Fruit fly (Drosophila melanogaster): ENCODE measurements around the gene MtnD.

MtnD gene

dm6 chr3R:20534575-20534974 lies at the start of gene MtnD, which contains the start of gene MtnE:
Gene MtnD (plus strand): TSS chr3R:20534962.
Gene MtnE (minus strand): TSS chr3R:20534704.
- TF ChIP-seq pan (optimal IDR thresholded peaks at IDR 0.05) (no peak), EcR (GFP tag; optimal IDR thresholded peaks at IDR 0.05) (no peak), psq (optimal IDR thresholded peaks at IDR 0.05) (no peak), Dll (optimal IDR thresholded peaks at IDR 0.05) (no peak), usp (GFP tag; optimal IDR thresholded peaks at IDR 0.05) (no peak), CG8478 (optimal IDR thresholded peaks at IDR 0.05) (no peak)

- TF ChIP-seq psq (optimal IDR thresholded peaks at IDR 0.05): no peak
- no peak for TF ChIP-seq CG8478 (optimal IDR thresholded peaks at IDR 0.05)
- TF ChIP-seq Dll (optimal IDR thresholded peaks at IDR 0.05): no peak
- TF ChIP-seq pan (optimal IDR thresholded peaks at IDR 0.05): no peak
- no peak for TF ChIP-seq EcR (GFP tag; optimal IDR thresholded peaks at IDR 0.05)
- no peak for TF ChIP-seq usp (GFP tag; optimal IDR thresholded peaks at IDR 0.05)
These were observed 33.4 kb upstream of the MtnD start, which contains the start of gene Dic2 for dm6 chr3R:20501327-20501726. Gene Dic2 (minus strand): TSS chr3R:20501427.

dm6 chr3R:20501910-20502309 lies 32.9 kb upstream of the MtnD start, which contains the start of gene CG46441:
Gene CG46441 (minus strand): TSS chr3R:20502010.
- TF ChIP-seq EcR (GFP tag; optimal IDR thresholded peaks at IDR 0.05) (no peak), Dll (optimal IDR thresholded peaks at IDR 0.05) (no peak), psq (optimal IDR thresholded peaks at IDR 0.05) (no peak), pan (optimal IDR thresholded peaks at IDR 0.05) (no peak), CG8478 (optimal IDR thresholded peaks at IDR 0.05) (no peak), usp (GFP tag; optimal IDR thresholded peaks at IDR 0.05) (no peak)

- TF ChIP-seq Dll (optimal IDR thresholded peaks at IDR 0.05) (no peak), usp (GFP tag; optimal IDR thresholded peaks at IDR 0.05) (no peak), pan (optimal IDR thresholded peaks at IDR 0.05) (no peak), psq (optimal IDR thresholded peaks at IDR 0.05) (no peak), CG8478 (optimal IDR thresholded peaks at IDR 0.05) (no peak), EcR (GFP tag; optimal IDR thresholded peaks at IDR 0.05) (no peak)
These were observed 31.1 kb upstream of the MtnD start, which contains the start of gene MtnB for dm6 chr3R:20503646-20504045. Gene MtnB (minus strand): TSS chr3R:20503746.

- TF ChIP-seq EcR (GFP tag; optimal IDR thresholded peaks at IDR 0.05) (no peak), Dll (optimal IDR thresholded peaks at IDR 0.05) (no peak), pan (optimal IDR thresholded peaks at IDR 0.05) (no peak), usp (GFP tag; optimal IDR thresholded peaks at IDR 0.05) (no peak), psq (optimal IDR thresholded peaks at IDR 0.05) (no peak), CG8478 (optimal IDR thresholded peaks at IDR 0.05) (no peak)
These were observed 30.3 kb upstream of the MtnD start, which contains the start of gene Or92a for dm6 chr3R:20504488-20504887. Gene Or92a (plus strand): TSS chr3R:20504788.

dm6 chr3R:20509377-20509776 lies 25.4 kb upstream of the MtnD start:
- TF ChIP-seq psq (optimal IDR thresholded peaks at IDR 0.05) (no peak), CG8478 (optimal IDR thresholded peaks at IDR 0.05) (no peak), usp (GFP tag; optimal IDR thresholded peaks at IDR 0.05) (no peak), Dll (optimal IDR thresholded peaks at IDR 0.05) (no peak), EcR (GFP tag; optimal IDR thresholded peaks at IDR 0.05) (no peak), pan (optimal IDR thresholded peaks at IDR 0.05) (no peak)

dm6 chr3R:20512368-20512767 lies 22.4 kb upstream of the MtnD start, which contains the start of gene MFS9:
Gene MFS9 (minus strand): TSS chr3R:20512468.
- TF ChIP-seq usp (GFP tag; optimal IDR thresholded peaks at IDR 0.05) (no peak), CG8478 (optimal IDR thresholded peaks at IDR 0.05) (no peak), psq (optimal IDR thresholded peaks at IDR 0.05) (no peak), pan (optimal IDR thresholded peaks at IDR 0.05) (no peak)

- TF ChIP-seq psq (optimal IDR thresholded peaks at IDR 0.05) (no peak), Dll (optimal IDR thresholded peaks at IDR 0.05) (no peak), EcR (GFP tag; optimal IDR thresholded peaks at IDR 0.05) (no peak), usp (GFP tag; optimal IDR thresholded peaks at IDR 0.05) (no peak), CG8478 (optimal IDR thresholded peaks at IDR 0.05) (no peak), pan (optimal IDR thresholded peaks at IDR 0.05) (no peak)
These were observed 7.8 kb downstream of the MtnD start for dm6 chr3R:20542283-20543144.

- TF ChIP-seq psq (optimal IDR thresholded peaks at IDR 0.05): no peak
- TF ChIP-seq EcR (GFP tag; optimal IDR thresholded peaks at IDR 0.05): no peak
- TF ChIP-seq CG8478 (optimal IDR thresholded peaks at IDR 0.05): no peak
- TF ChIP-seq Dll (optimal IDR thresholded peaks at IDR 0.05): no peak
- no peak for TF ChIP-seq usp (GFP tag; optimal IDR thresholded peaks at IDR 0.05)
- TF ChIP-seq pan (optimal IDR thresholded peaks at IDR 0.05): no peak
These were observed 8.5 kb downstream of the MtnD start for dm6 chr3R:20543220-20543619.

dm6 chr3R:20543719-20544118 lies 9.0 kb downstream of the MtnD start:
- TF ChIP-seq pan (optimal IDR thresholded peaks at IDR 0.05) (no peak), usp (GFP tag; optimal IDR thresholded peaks at IDR 0.05) (no peak), Dll (optimal IDR thresholded peaks at IDR 0.05) (no peak), psq (optimal IDR thresholded peaks at IDR 0.05) (no peak), CG8478 (optimal IDR thresholded peaks at IDR 0.05) (no peak), EcR (GFP tag; optimal IDR thresholded peaks at IDR 0.05) (no peak)

- TF ChIP-seq psq (optimal IDR thresholded peaks at IDR 0.05) (no peak), pan (optimal IDR thresholded peaks at IDR 0.05) (no peak), CG8478 (optimal IDR thresholded peaks at IDR 0.05) (no peak), Dll (optimal IDR thresholded peaks at IDR 0.05) (no peak), usp (GFP tag; optimal IDR thresholded peaks at IDR 0.05) (no peak)
These were observed 10.2 kb downstream of the MtnD start for dm6 chr3R:20544952-20545351.

dm6 chr3R:20545678-20546077 lies 10.9 kb downstream of the MtnD start:
- TF ChIP-seq usp (GFP tag; optimal IDR thresholded peaks at IDR 0.05) (no peak), CG8478 (optimal IDR thresholded peaks at IDR 0.05) (no peak), EcR (GFP tag; optimal IDR thresholded peaks at IDR 0.05) (no peak), pan (optimal IDR thresholded peaks at IDR 0.05) (no peak), Dll (optimal IDR thresholded peaks at IDR 0.05) (no peak), psq (optimal IDR thresholded peaks at IDR 0.05) (no peak)

Measured in whole organism.